Fruit fly (Drosophila melanogaster) whole organism, embryonic: ENCODE results near the gene CG3008.

Experiments used
- Awh ChIP-seq: fragments of 200-800 bp; sonication (Bioruptor generic); IDR thresholded peaks from 2 replicates; pipeline ENCODE4, ENCODE4 v1.3.6; 2022; ENCODE audit warnings: missing biosample characterization, missing genetic modification characterization
- CG11093 ChIP-seq: fragments of 200-800 bp; sonication (Bioruptor generic); IDR thresholded peaks from 3 replicates; pipeline ENCODE4 v1.3.6; 2022; ENCODE audit warnings: missing biosample characterization, missing genetic modification characterization
- CG11247 ChIP-seq: fragments of 200-800 bp; sonication (Bioruptor generic); IDR thresholded peaks from 2 replicates; pipeline ENCODE4 v1.3.6; 2022; ENCODE audit warnings: missing biosample characterization, missing genetic modification characterization
- CG15011 ChIP-seq: fragments of 200-800 bp; sonication (Bioruptor generic); optimal IDR thresholded peaks from 3 replicates; lab custom pipeline; 2018; ENCODE audit warnings: missing biosample characterization, mild to moderate bottlenecking, missing genetic modification characterization
- CG15696 ChIP-seq: fragments of 200-800 bp; sonication (Bioruptor generic); optimal IDR thresholded peaks from 2 replicates; lab custom pipeline; 2019; ENCODE audit warnings: missing biosample characterization, mild to moderate bottlenecking, missing genetic modification characterization, moderate library complexity
- CG1602 ChIP-seq: fragments of 200-800 bp; sonication (Bioruptor generic); optimal IDR thresholded peaks from 3 replicates; lab custom pipeline; 2016; ENCODE audit warnings: missing biosample characterization, missing genetic modification characterization
- CG16779 ChIP-seq: fragments of 200-800 bp; sonication (Bioruptor generic); IDR thresholded peaks from 2 replicates; pipeline ENCODE4 v1.3.6; 2022; ENCODE audit warnings: missing biosample characterization, missing genetic modification characterization
- CG17328 ChIP-seq: fragments of 200-800 bp; sonication (Bioruptor generic); IDR thresholded peaks from 2 replicates; pipeline ENCODE4 v1.3.6; 2022; ENCODE audit warnings: missing biosample characterization, missing genetic modification characterization
- CG2199 ChIP-seq: fragments of 200-800 bp; sonication (Bioruptor generic); IDR thresholded peaks from 3 replicates; pipeline ENCODE4 v1.3.6; 2022; ENCODE audit warnings: missing biosample characterization, missing genetic modification characterization
- CG4820 ChIP-seq: fragments of 200-800 bp; sonication (Bioruptor generic); optimal IDR thresholded peaks from 3 replicates; lab custom pipeline; 2016; ENCODE audit warnings: missing biosample characterization, missing genetic modification characterization
- CG6683 ChIP-seq: fragments of 200-800 bp; sonication (Bioruptor generic); optimal IDR thresholded peaks from 2 replicates; lab custom pipeline; 2017; ENCODE audit warnings: missing biosample characterization, mild to moderate bottlenecking, missing genetic modification characterization, missing genetic modification reagents
- CG7987 ChIP-seq: fragments of 200-800 bp; sonication (Bioruptor generic); optimal IDR thresholded peaks from 2 replicates; lab custom pipeline; 2018; ENCODE audit warnings: missing biosample characterization, mild to moderate bottlenecking, missing genetic modification characterization, moderate library complexity
- CG8089 ChIP-seq: fragments of 200-800 bp; sonication (Bioruptor generic); optimal IDR thresholded peaks from 3 replicates; lab custom pipeline; 2016; ENCODE audit warnings: missing biosample characterization, missing genetic modification characterization
- CG9215 ChIP-seq: fragments of 200-800 bp; sonication (Bioruptor generic); IDR thresholded peaks from 2 replicates; pipeline ENCODE4 v1.3.6; 2022; ENCODE audit warnings: missing biosample characterization, missing genetic modification characterization
- D ChIP-seq, 2 experiments: fragments of 200-800 bp in 1 of 2; fragments of >200 bp in 1 of 2; sonication (Bioruptor generic) in 1 of 2; optimal IDR thresholded peaks; 2 replicates in 1 of 2; 3 replicates in 1 of 2; lab custom pipeline; 2017; ENCODE audit warnings: mild to moderate bottlenecking in 1 of 2, missing biosample characterization in 1 of 2, missing genetic modification characterization in 1 of 2, missing genetic modification reagents in 1 of 2
- Dll ChIP-seq: fragments of 200-800 bp; sonication (Bioruptor generic); IDR thresholded peaks from 4 replicates; pipeline ENCODE4 v1.3.6; 2022; ENCODE audit warnings: missing biosample characterization, missing genetic modification characterization; ENCODE audit not compliant: partially characterized antibody
- Dp ChIP-seq: fragments of 200-800 bp; sonication (Bioruptor generic); optimal IDR thresholded peaks from 2 replicates; lab custom pipeline; 2018; ENCODE audit warnings: missing biosample characterization, mild to moderate bottlenecking, missing genetic modification characterization, moderate library complexity
- E2f2 ChIP-seq: fragments of 200-800 bp; sonication (Bioruptor generic); IDR thresholded peaks from 2 replicates; pipeline ENCODE4 v1.3.6; 2022; ENCODE audit warnings: missing biosample characterization, missing genetic modification characterization
- Eip74EF ChIP-seq, 2 experiments: fragments of 200-800 bp in 1 of 2; fragments of >200 bp in 1 of 2; sonication (Bioruptor generic) in 1 of 2; optimal IDR thresholded peaks; 2 replicates each; lab custom pipeline; 2017 to 2019; ENCODE audit warnings: missing biosample characterization in 2 of 2, missing genetic modification characterization in 2 of 2, mild to moderate bottlenecking in 1 of 2, moderate library complexity in 1 of 2
- Fer1 ChIP-seq: fragments of 200-800 bp; sonication (Bioruptor generic); optimal IDR thresholded peaks from 2 replicates; lab custom pipeline; 2017; ENCODE audit warnings: missing biosample characterization, mild to moderate bottlenecking, missing genetic modification characterization
- Gsc ChIP-seq: fragments of 200-800 bp; sonication (Bioruptor generic); IDR thresholded peaks from 2 replicates; pipeline ENCODE4 v1.3.6; 2022; ENCODE audit warnings: missing biosample characterization, missing genetic modification characterization
- HHEX ChIP-seq: fragments of 200-800 bp; sonication (Bioruptor generic); optimal IDR thresholded peaks from 3 replicates; lab custom pipeline; 2017; ENCODE audit warnings: missing biosample characterization, mild to moderate bottlenecking, missing genetic modification characterization, missing genetic modification reagents
- HLH3B ChIP-seq: fragments of 200-800 bp; sonication (Bioruptor generic); IDR thresholded peaks from 2 replicates; pipeline ENCODE4 v1.3.6; 2022; ENCODE audit warnings: missing biosample characterization, missing genetic modification characterization
- Hey ChIP-seq: fragments of 200-800 bp; sonication (Bioruptor generic); optimal IDR thresholded peaks from 3 replicates; lab custom pipeline; 2018; ENCODE audit warnings: missing biosample characterization, mild to moderate bottlenecking, missing genetic modification characterization
- HmgD ChIP-seq: fragments of 200-800 bp; sonication (Bioruptor generic); optimal IDR thresholded peaks from 3 replicates; lab custom pipeline; 2016; ENCODE audit warnings: missing biosample characterization, missing genetic modification characterization
- Lim3 ChIP-seq: fragments of 200-800 bp; sonication (Bioruptor generic); IDR thresholded peaks from 2 replicates; pipeline ENCODE4 v1.3.6; 2022; ENCODE audit warnings: missing biosample characterization, missing genetic modification characterization
- MBD-R2 ChIP-seq: fragments of 200-800 bp; sonication (Bioruptor generic); IDR thresholded peaks from 2 replicates; pipeline ENCODE4 v1.3.6; 2022; ENCODE audit warnings: missing biosample characterization, missing genetic modification characterization
- Mad ChIP-seq: fragments of 200-800 bp; sonication (Bioruptor generic); optimal IDR thresholded peaks from 2 replicates; lab custom pipeline; 2016; ENCODE audit warnings: missing biosample characterization, missing genetic modification characterization
- NK7.1 ChIP-seq: fragments of 200-800 bp; sonication (Bioruptor generic); optimal IDR thresholded peaks from 3 replicates; lab custom pipeline; 2016; ENCODE audit warnings: missing biosample characterization, missing genetic modification characterization
- Oli ChIP-seq: fragments of 200-800 bp; sonication (Bioruptor generic); optimal IDR thresholded peaks from 2 replicates; lab custom pipeline; 2018; ENCODE audit warnings: missing biosample characterization, mild to moderate bottlenecking, missing genetic modification characterization, moderate library complexity
- Poxn ChIP-seq: fragments of 200-800 bp; sonication (Bioruptor generic); IDR thresholded peaks from 2 replicates; pipeline ENCODE4 v1.3.6; 2022; ENCODE audit warnings: missing biosample characterization, missing genetic modification characterization
- Xrp1 ChIP-seq: fragments of 200-800 bp; sonication (Bioruptor generic); IDR thresholded peaks from 2 replicates; pipeline ENCODE4 v1.3.6; 2022; ENCODE audit warnings: missing biosample characterization, missing genetic modification characterization
- ap ChIP-seq: fragments of 200-800 bp; sonication (Bioruptor generic); IDR thresholded peaks from 2 replicates; pipeline ENCODE4 v1.3.6; 2022; ENCODE audit warnings: missing biosample characterization, missing genetic modification characterization
- btn ChIP-seq: fragments of 200-800 bp; sonication (Bioruptor generic); optimal IDR thresholded peaks from 2 replicates; lab custom pipeline; 2016; ENCODE audit warnings: missing biosample characterization, missing genetic modification characterization
- da ChIP-seq: fragments of 200-800 bp; sonication (Bioruptor generic); optimal IDR thresholded peaks from 2 replicates; lab custom pipeline; 2016; ENCODE audit warnings: missing biosample characterization, missing genetic modification characterization
- dm ChIP-seq: fragments of 200-800 bp; sonication (Bioruptor generic); optimal IDR thresholded peaks from 3 replicates; lab custom pipeline; 2016; ENCODE audit warnings: missing biosample characterization, missing genetic modification characterization
- eve ChIP-seq, 2 experiments: fragments of >200 bp; optimal IDR thresholded peaks; 2 replicates each; lab custom pipeline; 2017; ENCODE audit warnings: missing biosample characterization in 2 of 2, missing genetic modification characterization in 2 of 2
- hkb ChIP-seq, 2 experiments: fragments of 200-800 bp in 1 of 2; fragments of >200 bp in 1 of 2; sonication (Bioruptor generic) in 1 of 2; IDR thresholded peaks in 1 of 2; optimal IDR thresholded peaks in 1 of 2; 2 replicates each; pipeline versions ENCODE4 v1.3.6 to Lab custom; 2017 to 2022; ENCODE audit warnings: missing biosample characterization in 1 of 2, missing genetic modification characterization in 1 of 2
- klu ChIP-seq: fragments of 200-800 bp; sonication (Bioruptor generic); IDR thresholded peaks from 2 replicates; pipeline ENCODE4 v1.3.6; 2022; ENCODE audit warnings: missing biosample characterization, missing genetic modification characterization
- mld ChIP-seq: fragments of 200-800 bp; sonication (Bioruptor generic); IDR thresholded peaks from 3 replicates; pipeline ENCODE4 v1.3.6; 2022; ENCODE audit warnings: missing biosample characterization, missing genetic modification characterization; ENCODE audit not compliant: partially characterized antibody
- oc ChIP-seq: fragments of 200-800 bp; sonication (Bioruptor generic); optimal IDR thresholded peaks from 2 replicates; lab custom pipeline; 2018; ENCODE audit warnings: missing biosample characterization, mild to moderate bottlenecking, missing genetic modification characterization, moderate library complexity
- pzg ChIP-seq: fragments of 200-800 bp; sonication (Bioruptor generic); optimal IDR thresholded peaks from 3 replicates; lab custom pipeline; 2018; ENCODE audit warnings: missing biosample characterization, mild to moderate bottlenecking, missing genetic modification characterization, moderate library complexity
- ranshi ChIP-seq: fragments of 200-800 bp; sonication (Bioruptor generic); IDR thresholded peaks from 2 replicates; pipeline ENCODE4 v1.3.6; 2022; ENCODE audit warnings: missing biosample characterization, missing genetic modification characterization
- sc ChIP-seq, 3 experiments: fragments of >200 bp in 2 of 3; fragments of 200-800 bp in 1 of 3; sonication (Bioruptor generic) in 1 of 3; optimal IDR thresholded peaks; 2 replicates in 2 of 3; 3 replicates in 1 of 3; lab custom pipeline; 2017; ENCODE audit warnings: mild to moderate bottlenecking in 1 of 3, missing biosample characterization in 1 of 3, missing genetic modification characterization in 1 of 3, missing genetic modification reagents in 1 of 3
- schlank ChIP-seq: fragments of 200-800 bp; sonication (Bioruptor generic); optimal IDR thresholded peaks from 2 replicates; lab custom pipeline; 2018; ENCODE audit warnings: missing biosample characterization, mild to moderate bottlenecking, missing genetic modification characterization
- sima ChIP-seq: fragments of 200-800 bp; sonication (Bioruptor generic); optimal IDR thresholded peaks from 2 replicates; lab custom pipeline; 2016; ENCODE audit warnings: missing biosample characterization, missing genetic modification characterization
- sisA ChIP-seq: fragments of 200-800 bp; sonication (Bioruptor generic); IDR thresholded peaks from 2 replicates; pipeline ENCODE4 v1.3.6; 2022; ENCODE audit warnings: missing biosample characterization, missing genetic modification characterization
- usp ChIP-seq: fragments of >200 bp; optimal IDR thresholded peaks from 2 replicates; lab custom pipeline; 2017; ENCODE audit warnings: missing biosample characterization, missing genetic modification characterization

CG3008 gene

DNA sequence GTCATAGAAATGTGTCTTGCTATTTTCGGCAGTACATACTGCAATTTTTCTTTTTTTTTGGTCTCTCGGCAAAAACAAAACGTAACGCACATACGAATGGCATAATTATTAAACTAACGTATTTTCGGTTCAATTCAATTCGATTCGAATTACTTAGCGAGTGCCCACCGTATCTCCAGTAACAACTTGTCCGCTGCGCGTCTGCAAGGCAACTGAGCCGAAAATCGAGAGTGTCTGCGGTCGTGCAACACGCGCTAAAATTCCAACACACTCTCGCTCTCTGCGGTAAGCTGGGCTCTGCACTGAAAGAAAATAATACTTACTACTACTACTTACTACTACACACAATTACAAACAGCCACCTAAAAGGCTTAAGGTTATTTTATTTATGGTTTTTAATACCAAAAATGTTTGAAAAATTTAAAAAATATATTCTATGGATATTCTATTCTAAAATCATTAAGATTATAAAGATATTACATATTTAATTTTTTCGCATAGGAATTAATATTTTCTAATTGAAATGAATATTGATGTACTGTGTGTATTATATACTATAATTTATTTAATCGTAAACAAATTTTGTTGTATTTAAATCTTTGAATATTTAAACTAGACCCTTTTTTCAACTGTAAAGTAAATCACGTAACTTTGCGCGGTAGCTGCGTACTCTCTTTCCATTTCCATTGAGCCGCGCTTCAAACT, 23.6 kb downstream of the CG3008 start, which contains the start of gene snsl (continued):
- TF ChIP-seq CG17328 (GFP tag; lab: Robert Waterston, UW) = 0 out of 2 replicates have a peak, but pooled peaks have one; percentile 10
- TF ChIP-seq CG6683 (GFP tag; lab: Kevin White, UChicago) = peak; percentile 19
- peak; percentile 59 for TF ChIP-seq Fer1 (GFP tag; lab: Kevin White, UChicago)
- TF ChIP-seq D (optimal IDR thresholded peaks at IDR 0.05; lab: Kevin White, UChicago) = no peak
- TF ChIP-seq D (GFP tag; optimal IDR thresholded peaks at IDR 0.05; lab: Kevin White, UChicago) = peak; percentile 36
- TF ChIP-seq MBD-R2 = peak; percentile 21; the same call in 1 of the 2 replicates
- peak; percentile 80 for TF ChIP-seq Oli (tag; lab: Kevin White, UChicago)
- no peak for TF ChIP-seq CG9215
- TF ChIP-seq dm (GFP tag; lab: Kevin White, UChicago) = no peak
- TF ChIP-seq CG2199 = no peak
- TF ChIP-seq Xrp1 (GFP tag; lab: Robert Waterston, UW) = peak; percentile 36; the same call in 1 of the 2 replicates
- no peak for TF ChIP-seq pzg (GFP tag; lab: Kevin White, UChicago)
- TF ChIP-seq HmgD (GFP tag; lab: Kevin White, UChicago) = no peak
- TF ChIP-seq CG4820 = peak; percentile 27
- TF ChIP-seq Hey (tag; lab: Kevin White, UChicago) = no peak
- TF ChIP-seq Dll (GFP tag; lab: Robert Waterston, UW) = no peak
- TF ChIP-seq oc (tag; lab: Kevin White, UChicago) = no peak
- no peak for TF ChIP-seq Mad (GFP tag; lab: Kevin White, UChicago)
- TF ChIP-seq usp (GFP tag; lab: Kevin White, UChicago) = no peak
- TF ChIP-seq HHEX (GFP tag; lab: Kevin White, UChicago) = peak; percentile 23
- TF ChIP-seq CG16779 (GFP tag; lab: Robert Waterston, UW) = no peak
- TF ChIP-seq eve (GFP tag; optimal IDR thresholded peaks at IDR 0.05; lab: Kevin White, UChicago) = no peak
- no peak for TF ChIP-seq CG11247 (GFP tag; lab: Robert Waterston, UW)
- TF ChIP-seq Eip74EF (GFP tag; optimal IDR thresholded peaks at IDR 0.05; lab: Kevin White, UChicago) = peak in 1 of 2 experiments; percentile 85
- no peak for TF ChIP-seq Awh
- no peak; the same call in 1 of the 2 replicates for TF ChIP-seq ap (GFP tag; lab: Robert Waterston, UW)
- no peak for TF ChIP-seq CG8089 (GFP tag; lab: Kevin White, UChicago)
- TF ChIP-seq Poxn = no peak
- TF ChIP-seq da (GFP tag; lab: Kevin White, UChicago) = no peak
- TF ChIP-seq schlank (tag; lab: Kevin White, UChicago) = no peak
- TF ChIP-seq Gsc (GFP tag; lab: Robert Waterston, UW) = no peak
- no peak for TF ChIP-seq CG7987
- no peak for TF ChIP-seq ranshi (GFP tag; lab: Robert Waterston, UW)
- TF ChIP-seq CG15011 (GFP tag; lab: Kevin White, UChicago) = no peak
- TF ChIP-seq Dp (GFP tag; lab: Kevin White, UChicago) = no peak
- TF ChIP-seq CG1602 (GFP tag; lab: Kevin White, UChicago) = no peak
- peak; percentile 10 for TF ChIP-seq CG15696
- TF ChIP-seq btn (GFP tag; lab: Kevin White, UChicago) = no peak
- TF ChIP-seq Lim3 (GFP tag; lab: Robert Waterston, UW) = no peak
- no peak for TF ChIP-seq NK7.1 (GFP tag; lab: Kevin White, UChicago)
- TF ChIP-seq mld (GFP tag; lab: Robert Waterston, UW) = no peak
- TF ChIP-seq HLH3B (GFP tag; lab: Robert Waterston, UW) = peak; percentile 38; the same call in 1 of the 2 replicates
- TF ChIP-seq sima (GFP tag; lab: Kevin White, UChicago) = no peak
- TF ChIP-seq sc (optimal IDR thresholded peaks at IDR 0.05; lab: Kevin White, UChicago) = no peak
- TF ChIP-seq sc (GFP tag; optimal IDR thresholded peaks at IDR 0.05; lab: Kevin White, UChicago) = no peak
- TF ChIP-seq CG11093 (GFP tag; lab: Robert Waterston, UW) = no peak
- TF ChIP-seq E2f2 (GFP tag; lab: Robert Waterston, UW) = 0 out of 2 replicates have a peak, but pooled peaks have one; percentile 20
- TF ChIP-seq hkb (optimal IDR thresholded peaks at IDR 0.05; lab: Kevin White, UChicago) = no peak
- TF ChIP-seq hkb (GFP tag; IDR thresholded peaks at IDR 0.05; lab: Robert Waterston, UW) = no peak
- TF ChIP-seq sisA (GFP tag; lab: Robert Waterston, UW) = no peak; the same call in 1 of the 2 replicates
- 0 out of 2 replicates have a peak, but pooled peaks have one; percentile 21 for TF ChIP-seq klu
